Fruit fly (Drosophila melanogaster) whole organism, prepupa: ENCODE data around the gene CG13784.

Experiments used
- OdsH ChIP-seq: fragments of 200-800 bp; sonication (Bioruptor generic); optimal IDR thresholded peaks from 3 replicates; lab custom pipeline; 2016; ENCODE audit warnings: missing biosample characterization, missing genetic modification characterization
- lz ChIP-seq: fragments of 200-800 bp; sonication (Bioruptor generic); optimal IDR thresholded peaks from 3 replicates; lab custom pipeline; 2016; ENCODE audit warnings: missing biosample characterization, missing genetic modification characterization

- TF ChIP-seq lz (GFP tag; lab: Kevin White, UChicago), result no peak
- TF ChIP-seq OdsH (GFP tag; lab: Kevin White, UChicago), result no peak
Observed at dm6 chr2L:7187920-7188529, 31.8 kb downstream of the CG13784 start.
